Fruit fly (Drosophila melanogaster) whole organism, pupa: ENCODE data around the gene temp.

Source experiments
- CG10348 ChIP-seq: fragments of 200-800 bp; sonication (Bioruptor generic); IDR thresholded peaks from 2 replicates; pipeline ENCODE4 v1.3.6; 2022; ENCODE audit warnings: missing biosample characterization, missing genetic modification characterization
- CG13204 ChIP-seq: fragments of 200-800 bp; sonication (Bioruptor generic); optimal IDR thresholded peaks from 2 replicates; lab custom pipeline; 2018; ENCODE audit warnings: missing biosample characterization, mild to moderate bottlenecking, missing genetic modification characterization, moderate library complexity
- CG14655 ChIP-seq: fragments of 200-800 bp; sonication (Bioruptor generic); optimal IDR thresholded peaks from 3 replicates; lab custom pipeline; 2017; ENCODE audit warnings: mild to moderate bottlenecking, missing biosample characterization, missing genetic modification reagents, missing genetic modification characterization
- CG15710 ChIP-seq: fragments of 200-800 bp; sonication (Bioruptor generic); optimal IDR thresholded peaks from 2 replicates; lab custom pipeline; 2018; ENCODE audit warnings: missing biosample characterization, mild to moderate bottlenecking, missing genetic modification characterization, moderate library complexity
- CG34367 ChIP-seq: fragments of 200-800 bp; sonication (Bioruptor generic); optimal IDR thresholded peaks from 2 replicates; lab custom pipeline; 2018; ENCODE audit warnings: missing biosample characterization, mild to moderate bottlenecking, missing genetic modification characterization
- CG8301 ChIP-seq: fragments of 200-800 bp; sonication (Bioruptor generic); optimal IDR thresholded peaks from 2 replicates; lab custom pipeline; 2018; ENCODE audit warnings: missing biosample characterization, mild to moderate bottlenecking, missing genetic modification characterization
- D1 ChIP-seq: fragments of 200-800 bp; sonication (Bioruptor generic); optimal IDR thresholded peaks from 2 replicates; lab custom pipeline; 2018; ENCODE audit warnings: missing biosample characterization, mild to moderate bottlenecking, missing genetic modification characterization, moderate library complexity
- EcR ChIP-seq: fragments of 200-800 bp; sonication (Bioruptor generic); optimal IDR thresholded peaks from 3 replicates; lab custom pipeline; 2019; ENCODE audit warnings: missing biosample characterization, missing genetic modification characterization, mild to moderate bottlenecking, moderate library complexity, missing genetic modification reagents
- Pif1A ChIP-seq: fragments of 200-800 bp; sonication (Bioruptor generic); optimal IDR thresholded peaks from 3 replicates; lab custom pipeline; 2016; ENCODE audit warnings: missing biosample characterization, missing genetic modification characterization
- Pif1B ChIP-seq: fragments of 200-800 bp; sonication (Bioruptor generic); optimal IDR thresholded peaks from 3 replicates; lab custom pipeline; 2016; ENCODE audit warnings: missing biosample characterization, missing genetic modification characterization
- Snoo ChIP-seq: fragments of 200-800 bp; sonication (Bioruptor generic); optimal IDR thresholded peaks from 3 replicates; lab custom pipeline; 2017; ENCODE audit warnings: missing biosample characterization, mild to moderate bottlenecking, missing genetic modification characterization, inconsistent platforms
- fd96Ca ChIP-seq: fragments of 200-800 bp; sonication (Bioruptor generic); IDR thresholded peaks from 3 replicates; pipeline ENCODE4 v1.3.6; 2022; ENCODE audit warnings: missing biosample characterization, missing genetic modification characterization
- gl ChIP-seq: fragments of 200-800 bp; sonication (Bioruptor generic); optimal IDR thresholded peaks from 2 replicates; lab custom pipeline; 2018; ENCODE audit warnings: missing biosample characterization, mild to moderate bottlenecking, missing genetic modification characterization
- rn ChIP-seq: fragments of 200-800 bp; sonication (Bioruptor generic); IDR thresholded peaks from 2 replicates; pipeline ENCODE4 v1.3.6; 2022; ENCODE audit warnings: missing biosample characterization, missing genetic modification characterization

DNA sequence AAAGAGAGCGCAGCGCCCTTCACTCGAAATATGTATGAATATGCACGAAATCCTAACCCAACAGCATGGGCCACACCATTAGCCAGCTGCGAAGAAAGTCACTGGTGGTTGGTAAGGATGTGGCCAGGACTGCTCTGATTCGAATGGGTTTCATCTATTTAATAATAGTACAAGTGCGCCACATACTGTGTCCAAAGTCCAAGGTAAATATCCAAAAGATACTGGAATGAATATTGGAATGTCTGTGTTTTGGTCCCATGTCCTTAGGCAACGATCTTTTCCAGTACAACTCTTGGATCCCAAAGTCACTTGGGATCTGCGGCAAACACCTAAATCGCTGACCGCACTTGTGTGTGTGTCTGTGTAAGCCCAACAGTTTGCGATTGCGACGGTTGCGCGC is 44.0 kb upstream of the temp start:
- TF ChIP-seq CG10348 (GFP tag; lab: Robert Waterston, UW) (0 out of 2 replicates have a peak, but pooled peaks have one; percentile 25), gl (tag; lab: Kevin White, UChicago) (no peak), CG13204 (GFP tag; lab: Kevin White, UChicago) (no peak), Pif1B (GFP tag; lab: Kevin White, UChicago) (peak; percentile 73), D1 (tag; lab: Kevin White, UChicago) (peak; percentile 17), CG34367 (tag; lab: Kevin White, UChicago) (peak; percentile 53), fd96Ca (peak; percentile 66), CG15710 (tag; lab: Kevin White, UChicago) (peak; percentile 51), CG8301 (peak; percentile 78), CG14655 (peak; percentile 85), EcR (GFP tag; lab: Kevin White, UChicago) (no peak), Snoo (peak; percentile 61), rn (GFP tag; lab: Robert Waterston, UW) (peak; percentile 27; the same call in 1 of the 2 replicates), Pif1A (peak; percentile 76)
